Worm (Caenorhabditis elegans) whole organism, young adult: Measurements from ENCODE around the gene swm-1.

Experiments
- D2030.7 ChIP-seq: fragments of 200-800 bp; sonication (Bioruptor generic); IDR thresholded peaks from 2 replicates; pipeline ENCODE4 v1.3.6; 2022; ENCODE audit warnings: missing genetic modification reagents, missing genetic modification characterization, missing compliant biosample characterization
- F10E7.11 ChIP-seq: sonication (generic microtip); optimal IDR thresholded peaks from 2 replicates; lab custom pipeline; 2017; ENCODE audit warnings: mild to moderate bottlenecking, missing genetic modification characterization, moderate library complexity, missing compliant biosample characterization
- F49E8.2 ChIP-seq: sonication (generic microtip); optimal IDR thresholded peaks from 3 replicates; lab custom pipeline; 2017; ENCODE audit warnings: missing genetic modification characterization, mild to moderate bottlenecking, missing compliant biosample characterization, antibody characterized with exemption, moderate library complexity; ENCODE audit not compliant: insufficient read depth
- K12H6.12 ChIP-seq: fragments of 200-800 bp; sonication (Bioruptor generic); optimal IDR thresholded peaks from 2 replicates; lab custom pipeline; 2018; ENCODE audit warnings: mild to moderate bottlenecking, missing genetic modification characterization, missing compliant biosample characterization
- Y56A3A.18 ChIP-seq: fragments of 200-800 bp; sonication (Bioruptor generic); IDR thresholded peaks from 2 replicates; pipeline ENCODE4 v1.3.6; 2022; ENCODE audit warnings: missing genetic modification reagents, missing genetic modification characterization, missing compliant biosample characterization
- ama-1 ChIP-seq, 3 experiments: fragments of 150-350 bp in 1 of 3; sonication (generic microtip) in 2 of 3; optimal IDR thresholded peaks; 2 replicates each; lab custom pipeline; 2014 to 2018; ENCODE audit warnings: missing biosample characterization in 2 of 3, missing genetic modification characterization in 2 of 3, missing genetic modification reagents in 2 of 3
- aptf-3 ChIP-seq: fragments of 200-800 bp; sonication (Bioruptor generic); IDR thresholded peaks from 2 replicates; pipeline ENCODE4 v1.3.6; 2022; ENCODE audit warnings: missing genetic modification characterization, missing compliant biosample characterization
- attf-5 ChIP-seq: fragments of 200-800 bp; sonication (Bioruptor generic); optimal IDR thresholded peaks from 2 replicates; lab custom pipeline; 2018; ENCODE audit warnings: mild to moderate bottlenecking, missing genetic modification characterization, missing compliant biosample characterization
- attf-6 ChIP-seq: fragments of 200-800 bp; sonication (Bioruptor generic); IDR thresholded peaks from 2 replicates; pipeline ENCODE4 v1.3.6; 2022; ENCODE audit warnings: missing genetic modification reagents, missing genetic modification characterization, missing compliant biosample characterization
- bed-1 ChIP-seq: fragments of 200-800 bp; sonication (Bioruptor generic); IDR thresholded peaks from 2 replicates; pipeline ENCODE4 v1.3.6; 2022; ENCODE audit warnings: missing genetic modification reagents, missing genetic modification characterization, missing compliant biosample characterization
- cebp-1 ChIP-seq, 2 experiments: fragments of 200-800 bp in 1 of 2; sonication (Bioruptor generic) in 1 of 2; sonication (generic microtip) in 1 of 2; IDR thresholded peaks in 1 of 2; optimal IDR thresholded peaks in 1 of 2; 2 replicates each; pipeline versions ENCODE4 v1.3.6 to Lab custom; 2017 to 2022; ENCODE audit warnings: missing compliant biosample characterization in 2 of 2, missing genetic modification characterization in 2 of 2, mild to moderate bottlenecking in 1 of 2, missing genetic modification reagents in 1 of 2, moderate library complexity in 1 of 2
- cebp-2 ChIP-seq: fragments of 200-800 bp; sonication (Bioruptor generic); IDR thresholded peaks from 2 replicates; pipeline ENCODE4 v1.3.6; 2022; ENCODE audit warnings: missing genetic modification characterization, missing compliant biosample characterization
- ceh-100 ChIP-seq: fragments of 200-800 bp; sonication (Bioruptor generic); IDR thresholded peaks from 2 replicates; pipeline ENCODE4 v1.3.6; 2022; ENCODE audit warnings: missing genetic modification reagents, missing genetic modification characterization, missing compliant biosample characterization
- ceh-27 ChIP-seq: fragments of 200-800 bp; sonication (Bioruptor generic); optimal IDR thresholded peaks from 2 replicates; lab custom pipeline; 2018; ENCODE audit warnings: mild to moderate bottlenecking, missing genetic modification characterization, moderate library complexity, missing compliant biosample characterization
- ceh-40 ChIP-seq: fragments of 200-800 bp; sonication (Bioruptor generic); IDR thresholded peaks from 2 replicates; pipeline ENCODE4 v1.3.6; 2022; ENCODE audit warnings: missing genetic modification characterization, missing compliant biosample characterization
- dox-1 ChIP-seq: fragments of 200-800 bp; sonication (Bioruptor generic); IDR thresholded peaks from 2 replicates; pipeline ENCODE4 v1.3.6; 2022; ENCODE audit warnings: missing genetic modification reagents, missing genetic modification characterization, missing compliant biosample characterization
- egl-18 ChIP-seq: fragments of 200-800 bp; sonication (Bioruptor generic); IDR thresholded peaks from 2 replicates; pipeline ENCODE4 v1.3.6; 2022; ENCODE audit warnings: missing genetic modification reagents, missing genetic modification characterization, missing compliant biosample characterization
- egrh-3 ChIP-seq: fragments of 200-800 bp; sonication (Bioruptor generic); IDR thresholded peaks from 2 replicates; pipeline ENCODE4 v1.3.6; 2022; ENCODE audit warnings: missing genetic modification reagents, missing genetic modification characterization, missing compliant biosample characterization
- ekl-4 ChIP-seq: fragments of 200-800 bp; sonication (Bioruptor generic); IDR thresholded peaks from 2 replicates; pipeline ENCODE4 v1.3.6; 2022; ENCODE audit warnings: missing genetic modification reagents, missing genetic modification characterization, missing compliant biosample characterization
- hlh-12 ChIP-seq: sonication (generic microtip); optimal IDR thresholded peaks from 2 replicates; lab custom pipeline; 2016; ENCODE audit warnings: missing genetic modification characterization, missing compliant biosample characterization
- hmg-1.2 ChIP-seq: fragments of 200-800 bp; sonication (Bioruptor generic); IDR thresholded peaks from 2 replicates; pipeline ENCODE4 v1.3.6; 2022; ENCODE audit warnings: missing genetic modification reagents, missing genetic modification characterization, missing compliant biosample characterization
- hmg-20 ChIP-seq: fragments of 200-800 bp; sonication (Bioruptor generic); IDR thresholded peaks from 2 replicates; pipeline ENCODE4 v1.3.6; 2022; ENCODE audit warnings: missing genetic modification reagents, missing genetic modification characterization, missing compliant biosample characterization
- hsf-1 ChIP-seq: fragments of 200-800 bp; sonication (Bioruptor generic); IDR thresholded peaks from 2 replicates; pipeline ENCODE4 v1.3.6; 2022; ENCODE audit warnings: missing genetic modification reagents, missing genetic modification characterization, missing compliant biosample characterization
- let-526 ChIP-seq: fragments of 200-800 bp; sonication (Bioruptor generic); IDR thresholded peaks from 2 replicates; pipeline ENCODE4 v1.3.6; 2022; ENCODE audit warnings: missing genetic modification reagents, missing genetic modification characterization, missing compliant biosample characterization
- let-607 ChIP-seq, 2 experiments: fragments of 200-800 bp in 1 of 2; sonication (Bioruptor generic) in 1 of 2; sonication (generic microtip) in 1 of 2; optimal IDR thresholded peaks; 2 replicates each; lab custom pipeline; 2016 to 2018; ENCODE audit warnings: mild to moderate bottlenecking in 2 of 2, missing compliant biosample characterization in 2 of 2, missing genetic modification characterization in 2 of 2, moderate library complexity in 2 of 2, missing genotype in 1 of 2
- lin-26 ChIP-seq: fragments of 200-800 bp; sonication (Bioruptor generic); IDR thresholded peaks from 2 replicates; pipeline ENCODE4 v1.3.6; 2022; ENCODE audit warnings: missing genetic modification reagents, missing genetic modification characterization, missing compliant biosample characterization
- lin-54 ChIP-seq: fragments of 200-800 bp; sonication (Bioruptor generic); optimal IDR thresholded peaks from 2 replicates; lab custom pipeline; 2018; ENCODE audit warnings: mild to moderate bottlenecking, missing genetic modification characterization, missing compliant biosample characterization
- madf-6 ChIP-seq: fragments of 200-800 bp; sonication (Bioruptor generic); IDR thresholded peaks from 2 replicates; pipeline ENCODE4 v1.3.6; 2022; ENCODE audit warnings: missing genetic modification reagents, missing genetic modification characterization, missing compliant biosample characterization
- mcd-1 ChIP-seq: fragments of 200-800 bp; sonication (Bioruptor generic); IDR thresholded peaks from 2 replicates; pipeline ENCODE4 v1.3.6; 2022; ENCODE audit warnings: missing genetic modification reagents, missing genetic modification characterization, missing compliant biosample characterization
- nfyb-1 ChIP-seq: fragments of 200-800 bp; sonication (Bioruptor generic); IDR thresholded peaks from 2 replicates; pipeline ENCODE4 v1.3.6; 2022; ENCODE audit warnings: missing genetic modification reagents, missing genetic modification characterization, missing compliant biosample characterization
- rcor-1 ChIP-seq: fragments of 200-800 bp; sonication (Bioruptor generic); IDR thresholded peaks from 2 replicates; pipeline ENCODE4 v1.3.6; 2022; ENCODE audit warnings: missing genetic modification reagents, missing genetic modification characterization, missing compliant biosample characterization
- repo-1 ChIP-seq: sonication (generic microtip); optimal IDR thresholded peaks from 2 replicates; lab custom pipeline; 2017; ENCODE audit warnings: mild to moderate bottlenecking, missing genetic modification characterization, missing compliant biosample characterization
- sdz-38 ChIP-seq: sonication (generic microtip); optimal IDR thresholded peaks from 2 replicates; lab custom pipeline; 2016; ENCODE audit warnings: missing genotype, missing genetic modification characterization, missing compliant biosample characterization
- snpc-1.1 ChIP-seq: sonication (generic microtip); optimal IDR thresholded peaks from 2 replicates; lab custom pipeline; 2017; ENCODE audit warnings: missing genetic modification characterization, mild to moderate bottlenecking, missing compliant biosample characterization, antibody characterized with exemption, moderate library complexity, missing genotype, missing genetic modification reagents; ENCODE audit not compliant: insufficient read depth
- snpc-4 ChIP-seq, 5 experiments: fragments of 150-350 bp in 1 of 5; sonication (generic microtip) in 4 of 5; optimal IDR thresholded peaks; 2 replicates each; lab custom pipeline; 2014 to 2018; ENCODE audit warnings: missing genetic modification characterization in 5 of 5, missing biosample characterization in 3 of 5, antibody characterized with exemption in 2 of 5, mild to moderate bottlenecking in 2 of 5, missing compliant biosample characterization in 2 of 5, missing genotype in 2 of 5, moderate library complexity in 2 of 5, missing genetic modification reagents in 1 of 5
- tbp1 ChIP-seq: fragments of 200-800 bp; sonication (Bioruptor generic); optimal IDR thresholded peaks from 2 replicates; lab custom pipeline; 2018; ENCODE audit warnings: mild to moderate bottlenecking, missing genetic modification characterization, missing compliant biosample characterization
- zfh-2 ChIP-seq: fragments of 200-800 bp; sonication (Bioruptor generic); conservative IDR thresholded peaks from 2 replicates; pipeline ENCODE4 v1.3.6; 2022; ENCODE audit warnings: missing genetic modification reagents, missing genetic modification characterization, missing compliant biosample characterization
- zim-3 ChIP-seq: sonication (generic microtip); optimal IDR thresholded peaks from 2 replicates; lab custom pipeline; 2017; ENCODE audit warnings: mild to moderate bottlenecking, missing genetic modification characterization, moderate library complexity, missing compliant biosample characterization
- ztf-26 ChIP-seq: sonication (generic microtip); optimal IDR thresholded peaks from 2 replicates; lab custom pipeline; 2017; ENCODE audit warnings: missing genetic modification characterization, missing compliant biosample characterization

The swm-1 gene

ce11 chrV:9092209-9092608, 37.5 kb upstream of the swm-1 start, which contains the start of gene T27E4.1:
Gene T27E4.1, plus strand, starts transcription at chrV:9092345.
- TF ChIP-seq ceh-27 (GFP tag; lab: Kevin White, UChicago) (peak; percentile 9), sdz-38 (tag; lab: Kevin White, UChicago) (no peak)

- peak; percentile 43; the same call in 1 of the 2 replicates for TF ChIP-seq Y56A3A.18 (GFP tag; lab: Robert Waterston, UW)
- peak; percentile 39; the same call in 1 of the 2 replicates for TF ChIP-seq mcd-1
- TF ChIP-seq ceh-100: peak; percentile 16; the same call in 1 of the 2 replicates
- peak; percentile 43; the same call in 1 of the 2 replicates for TF ChIP-seq lin-26 (GFP tag; lab: Robert Waterston, UW)
- TF ChIP-seq aptf-3 (GFP tag; lab: Robert Waterston, UW): peak; percentile 81; the same call in 1 of the 2 replicates
- peak; percentile 79 for TF ChIP-seq snpc-1.1 (tag; lab: Kevin White, UChicago)
- peak; percentile 58 for TF ChIP-seq hsf-1
- peak; percentile 48; the same call in 1 of the 2 replicates for TF ChIP-seq D2030.7 (GFP tag; lab: Robert Waterston, UW)
- peak; percentile 53 for TF ChIP-seq hmg-1.2 (GFP tag; lab: Robert Waterston, UW)
- 0 out of 2 replicates have a peak, but pooled peaks have one; percentile 36 for TF ChIP-seq zfh-2 (GFP tag; lab: Robert Waterston, UW)
- TF ChIP-seq dox-1: peak; percentile 55
- TF ChIP-seq ekl-4 (GFP tag; lab: Robert Waterston, UW): peak; percentile 61; the same call in 1 of the 2 replicates
- peak; percentile 30 for TF ChIP-seq hlh-12 (tag; lab: Kevin White, UChicago)
- peak; percentile 49 for TF ChIP-seq tbp1
- peak; percentile 58 for TF ChIP-seq snpc-4 (GFP tag; optimal IDR thresholded peaks at IDR 0.05; lab: Kevin White, UChicago)
- TF ChIP-seq snpc-4 (tag; optimal IDR thresholded peaks at IDR 0.05; lab: Kevin White, UChicago): peak in 3 of 4 experiments; percentile 53 to 79 (median 66)
- TF ChIP-seq attf-6 (GFP tag; lab: Robert Waterston, UW): peak; percentile 77
- peak; percentile 60 for TF ChIP-seq madf-6 (GFP tag; lab: Robert Waterston, UW)
- TF ChIP-seq rcor-1 (GFP tag; lab: Robert Waterston, UW): peak; percentile 54
- TF ChIP-seq F49E8.2 (tag; lab: Kevin White, UChicago): peak; percentile 2
- 0 out of 2 replicates have a peak, but pooled peaks have one; percentile 62 for TF ChIP-seq bed-1 (GFP tag; lab: Robert Waterston, UW)
- peak; percentile 11; the same call in 1 of the 2 replicates for TF ChIP-seq hmg-20 (GFP tag; lab: Robert Waterston, UW)
Measured at ce11 chrV:9090824-9091798, 36.4 kb upstream of the swm-1 start.

- TF ChIP-seq F10E7.11 (tag; lab: Kevin White, UChicago) (no peak), zim-3 (tag; lab: Kevin White, UChicago) (peak; percentile 18), hmg-1.2 (GFP tag; lab: Robert Waterston, UW) (peak; percentile 34; the same call in 1 of the 2 replicates), tbp1 (peak; percentile 21), egl-18 (GFP tag; lab: Robert Waterston, UW) (no peak), dox-1 (peak; percentile 87), let-607 (tag; optimal IDR thresholded peaks at IDR 0.05; lab: Kevin White, UChicago) (peak in 1 of 2 experiments; percentile 19), let-526 (no peak), ztf-26 (tag; lab: Kevin White, UChicago) (peak; percentile 48), cebp-1 (GFP tag; IDR thresholded peaks at IDR 0.05; lab: Robert Waterston, UW) (no peak), cebp-1 (tag; optimal IDR thresholded peaks at IDR 0.05; lab: Kevin White, UChicago) (peak; percentile 10), ceh-40 (GFP tag; lab: Robert Waterston, UW) (peak; percentile 69; the same call in 1 of the 2 replicates), nfyb-1 (peak; percentile 32), snpc-1.1 (tag; lab: Kevin White, UChicago) (no peak), aptf-3 (GFP tag; lab: Robert Waterston, UW) (0 out of 2 replicates have a peak, but pooled peaks have one; percentile 53), ceh-100 (peak; percentile 14; the same call in 1 of the 2 replicates), cebp-2 (GFP tag; lab: Robert Waterston, UW) (0 out of 2 replicates have a peak, but pooled peaks have one; percentile 5), ama-1 (optimal IDR thresholded peaks at IDR 0.05; lab: Kevin White, UChicago) (peak; percentile 82), ama-1 (GFP tag; optimal IDR thresholded peaks at IDR 0.05; lab: Kevin White, UChicago) (no peak), attf-5 (no peak), K12H6.12 (tag; lab: Kevin White, UChicago) (peak; percentile 24), lin-54 (peak; percentile 4), egrh-3 (GFP tag; lab: Robert Waterston, UW) (0 out of 2 replicates have a peak, but pooled peaks have one; percentile 19), repo-1 (tag; lab: Kevin White, UChicago) (peak; percentile 10)
Measured at ce11 chrV:9088758-9089157, 34.1 kb upstream of the swm-1 start.
